Fruit fly (Drosophila melanogaster) whole organism, embryonic: ENCODE measurements around the gene CG31960.

Experiments used
- Antp ChIP-seq: fragments of 200-800 bp; sonication (Bioruptor generic); optimal IDR thresholded peaks from 3 replicates; lab custom pipeline; 2016; ENCODE audit warnings: missing biosample characterization, missing genetic modification characterization
- CG11456 ChIP-seq: fragments of 200-800 bp; sonication (Bioruptor generic); IDR thresholded peaks from 3 replicates; pipeline ENCODE4 v1.3.6; 2022; ENCODE audit warnings: missing biosample characterization, missing genetic modification characterization
- CG11560 ChIP-seq: fragments of 200-800 bp; sonication (Bioruptor generic); IDR thresholded peaks from 3 replicates; pipeline ENCODE4 v1.3.6; 2022; ENCODE audit warnings: missing biosample characterization, missing genetic modification characterization
- CG12744 ChIP-seq: fragments of 200-800 bp; sonication (Bioruptor generic); optimal IDR thresholded peaks from 2 replicates; lab custom pipeline; 2016; ENCODE audit warnings: missing biosample characterization, missing genetic modification characterization
- CG13424 ChIP-seq: fragments of 200-800 bp; sonication (Bioruptor generic); optimal IDR thresholded peaks from 2 replicates; lab custom pipeline; 2019; ENCODE audit warnings: missing biosample characterization, mild to moderate bottlenecking, missing genetic modification characterization, moderate library complexity
- CG14710 ChIP-seq: fragments of 200-800 bp; sonication (Bioruptor generic); optimal IDR thresholded peaks from 3 replicates; lab custom pipeline; 2019; ENCODE audit warnings: missing biosample characterization, mild to moderate bottlenecking, missing genetic modification characterization, moderate library complexity
- CG15479 ChIP-seq: fragments of 200-800 bp; sonication (Bioruptor generic); optimal IDR thresholded peaks from 3 replicates; lab custom pipeline; 2019; ENCODE audit warnings: missing biosample characterization, mild to moderate bottlenecking, missing genetic modification characterization, moderate library complexity
- CG17359 ChIP-seq: fragments of 200-800 bp; sonication (Bioruptor generic); optimal IDR thresholded peaks from 3 replicates; lab custom pipeline; 2018; ENCODE audit warnings: missing biosample characterization, mild to moderate bottlenecking, missing genetic modification characterization, moderate library complexity
- CG2678 ChIP-seq: fragments of 200-800 bp; sonication (Bioruptor generic); optimal IDR thresholded peaks from 3 replicates; lab custom pipeline; 2019; ENCODE audit warnings: missing biosample characterization, mild to moderate bottlenecking, missing genetic modification characterization, moderate library complexity
- CG2712 ChIP-seq: fragments of 200-800 bp; optimal IDR thresholded peaks from 3 replicates; lab custom pipeline; 2019; ENCODE audit warnings: missing biosample characterization, mild to moderate bottlenecking, missing genetic modification characterization, moderate library complexity
- CG3065 ChIP-seq: fragments of 200-800 bp; sonication (Bioruptor generic); optimal IDR thresholded peaks from 2 replicates; lab custom pipeline; 2016; ENCODE audit warnings: missing biosample characterization, missing genetic modification characterization
- CG32532 ChIP-seq: fragments of 200-800 bp; sonication (Bioruptor generic); IDR thresholded peaks from 2 replicates; pipeline ENCODE4 v1.3.6; 2022; ENCODE audit warnings: missing biosample characterization, missing genetic modification characterization
- CG4404 ChIP-seq: fragments of 200-800 bp; sonication (Bioruptor generic); IDR thresholded peaks from 2 replicates; pipeline ENCODE4 v1.3.6; 2022; ENCODE audit warnings: missing biosample characterization, missing genetic modification characterization
- CG6683 ChIP-seq: fragments of 200-800 bp; sonication (Bioruptor generic); optimal IDR thresholded peaks from 2 replicates; lab custom pipeline; 2017; ENCODE audit warnings: missing biosample characterization, mild to moderate bottlenecking, missing genetic modification characterization, missing genetic modification reagents
- CG6689 ChIP-seq: fragments of 200-800 bp; sonication (Bioruptor generic); IDR thresholded peaks from 2 replicates; pipeline ENCODE4 v1.3.6; 2022; ENCODE audit warnings: missing biosample characterization, missing genetic modification characterization
- D19A ChIP-seq: fragments of 200-800 bp; optimal IDR thresholded peaks from 3 replicates; lab custom pipeline; 2019; ENCODE audit warnings: missing biosample characterization, mild to moderate bottlenecking, missing genetic modification characterization, moderate library complexity
- D19B ChIP-seq: fragments of 200-800 bp; sonication (Bioruptor generic); optimal IDR thresholded peaks from 2 replicates; lab custom pipeline; 2017; ENCODE audit warnings: missing biosample characterization, mild to moderate bottlenecking, missing genetic modification characterization
- Dbx ChIP-seq: fragments of 200-800 bp; sonication (Bioruptor generic); IDR thresholded peaks from 3 replicates; pipeline ENCODE4 v1.3.6; 2022; ENCODE audit warnings: missing biosample characterization, missing genetic modification characterization
- HLH54F ChIP-seq: fragments of 200-800 bp; sonication (Bioruptor generic); optimal IDR thresholded peaks from 3 replicates; lab custom pipeline; 2016; ENCODE audit warnings: missing biosample characterization, missing genetic modification characterization
- NfI ChIP-seq: fragments of 200-800 bp; sonication (Bioruptor generic); optimal IDR thresholded peaks from 3 replicates; lab custom pipeline; 2018; ENCODE audit warnings: missing biosample characterization, mild to moderate bottlenecking, missing genetic modification characterization, moderate library complexity
- Rx ChIP-seq: fragments of 200-800 bp; sonication (Bioruptor generic); IDR thresholded peaks from 2 replicates; pipeline ENCODE4 v1.3.6; 2022; ENCODE audit warnings: missing biosample characterization, missing genetic modification characterization
- Sox102F ChIP-seq: fragments of 200-800 bp; sonication (Bioruptor generic); optimal IDR thresholded peaks from 2 replicates; lab custom pipeline; 2018; ENCODE audit warnings: missing biosample characterization, mild to moderate bottlenecking, missing genetic modification characterization, moderate library complexity
- Trl ChIP-seq, 3 experiments: fragments of >200 bp in 2 of 3; fragments of 200-800 bp in 1 of 3; sonication (Bioruptor generic) in 1 of 3; optimal IDR thresholded peaks; 2 replicates in 1 of 3; 3 replicates in 2 of 3; lab custom pipeline; 2016 to 2017; ENCODE audit warnings: missing biosample characterization in 1 of 3, missing genetic modification characterization in 1 of 3
- bab2 ChIP-seq: fragments of 200-800 bp; sonication (Bioruptor generic); optimal IDR thresholded peaks from 2 replicates; lab custom pipeline; 2016; ENCODE audit warnings: missing biosample characterization, missing genetic modification characterization
- bsh ChIP-seq, 2 experiments: fragments of 200-800 bp; sonication (Bioruptor generic); optimal IDR thresholded peaks; 2 replicates each; lab custom pipeline; 2017 to 2018; ENCODE audit warnings: mild to moderate bottlenecking in 2 of 2, missing biosample characterization in 2 of 2, missing genetic modification characterization in 2 of 2, moderate library complexity in 1 of 2
- cas ChIP-seq: fragments of 200-800 bp; sonication (Bioruptor generic); IDR thresholded peaks from 2 replicates; pipeline ENCODE4 v1.3.6; 2022; ENCODE audit warnings: missing biosample characterization, missing genetic modification characterization
- chm ChIP-seq: fragments of 200-800 bp; sonication (Bioruptor generic); IDR thresholded peaks from 2 replicates; pipeline ENCODE4 v1.3.6; 2022; ENCODE audit warnings: missing biosample characterization, missing genetic modification characterization
- dmrt11E ChIP-seq: fragments of 200-800 bp; sonication (Bioruptor generic); optimal IDR thresholded peaks from 3 replicates; lab custom pipeline; 2018; ENCODE audit warnings: missing biosample characterization, mild to moderate bottlenecking, missing genetic modification characterization, moderate library complexity
- dysf ChIP-seq: fragments of 200-800 bp; sonication (Bioruptor generic); IDR thresholded peaks from 3 replicates; pipeline ENCODE4 v1.3.6; 2022; ENCODE audit warnings: missing biosample characterization, missing genetic modification characterization
- emc ChIP-seq: fragments of 200-800 bp; sonication (Bioruptor generic); optimal IDR thresholded peaks from 2 replicates; lab custom pipeline; 2016; ENCODE audit warnings: missing biosample characterization, missing genetic modification characterization
- en ChIP-seq: fragments of 200-800 bp; sonication (Bioruptor generic); optimal IDR thresholded peaks from 2 replicates; lab custom pipeline; 2016; ENCODE audit warnings: missing biosample characterization, missing genetic modification characterization
- esg ChIP-seq: fragments of 200-800 bp; sonication (Bioruptor generic); conservative IDR thresholded peaks from 2 replicates; pipeline ENCODE4 v1.3.6; 2022; ENCODE audit warnings: missing biosample characterization, missing genetic modification characterization
- gcm ChIP-seq: fragments of 200-800 bp; sonication (Bioruptor generic); optimal IDR thresholded peaks from 2 replicates; lab custom pipeline; 2019; ENCODE audit warnings: missing biosample characterization, mild to moderate bottlenecking, missing genetic modification characterization, moderate library complexity
- gem ChIP-seq: fragments of 200-800 bp; sonication (Bioruptor generic); optimal IDR thresholded peaks from 2 replicates; lab custom pipeline; 2019; ENCODE audit warnings: missing biosample characterization, mild to moderate bottlenecking, missing genetic modification characterization, moderate library complexity
- grau ChIP-seq: fragments of 200-800 bp; optimal IDR thresholded peaks from 3 replicates; lab custom pipeline; 2019; ENCODE audit warnings: missing biosample characterization, mild to moderate bottlenecking, missing genetic modification characterization, moderate library complexity
- ind ChIP-seq: fragments of 200-800 bp; sonication (Bioruptor generic); optimal IDR thresholded peaks from 3 replicates; lab custom pipeline; 2016; ENCODE audit warnings: missing biosample characterization, missing genetic modification characterization
- ken ChIP-seq: fragments of 200-800 bp; sonication (Bioruptor generic); IDR thresholded peaks from 3 replicates; pipeline ENCODE4 v1.3.6; 2022; ENCODE audit warnings: missing biosample characterization, missing genetic modification characterization
- lmd ChIP-seq: fragments of 200-800 bp; sonication (Bioruptor generic); IDR thresholded peaks from 2 replicates; pipeline ENCODE4 v1.3.6; 2022; ENCODE audit warnings: missing biosample characterization, missing genetic modification characterization
- lola ChIP-seq, 3 experiments: fragments of >200 bp in 2 of 3; fragments of 200-800 bp in 1 of 3; sonication (Bioruptor generic) in 1 of 3; optimal IDR thresholded peaks; 2 replicates each; lab custom pipeline; 2017 to 2019; ENCODE audit warnings: missing biosample characterization in 3 of 3, missing genetic modification characterization in 3 of 3, mild to moderate bottlenecking in 1 of 3, moderate library complexity in 1 of 3
- odd ChIP-seq: fragments of 200-800 bp; sonication (Bioruptor generic); optimal IDR thresholded peaks from 2 replicates; lab custom pipeline; 2017; ENCODE audit warnings: missing biosample characterization, mild to moderate bottlenecking, missing genetic modification characterization
- sens ChIP-seq: fragments of 200-800 bp; sonication (Bioruptor generic); peaks from one replicate; lab custom pipeline; 2016; ENCODE audit warnings: missing biosample characterization, missing genetic modification characterization
- slp2 ChIP-seq: fragments of 200-800 bp; sonication (Bioruptor generic); optimal IDR thresholded peaks from 2 replicates; lab custom pipeline; 2016; ENCODE audit warnings: missing biosample characterization, missing genetic modification characterization
- tio ChIP-seq: fragments of 200-800 bp; sonication (Bioruptor generic); optimal IDR thresholded peaks from 2 replicates; lab custom pipeline; 2017; ENCODE audit warnings: missing biosample characterization, missing genetic modification characterization, inconsistent platforms
- tll ChIP-seq, 2 experiments: fragments of 200-800 bp in 1 of 2; fragments of >200 bp in 1 of 2; sonication (Bioruptor generic) in 1 of 2; optimal IDR thresholded peaks; 2 replicates each; lab custom pipeline; 2017 to 2019; ENCODE audit warnings: missing biosample characterization in 2 of 2, missing genetic modification characterization in 2 of 2, mild to moderate bottlenecking in 1 of 2, moderate library complexity in 1 of 2
- tna ChIP-seq: fragments of 200-800 bp; sonication (Bioruptor generic); IDR thresholded peaks from 2 replicates; pipeline ENCODE4 v1.3.6; 2022; ENCODE audit warnings: missing biosample characterization, missing genetic modification characterization; ENCODE audit not compliant: partially characterized antibody
- toy ChIP-seq: fragments of 200-800 bp; sonication (Bioruptor generic); IDR thresholded peaks from 2 replicates; pipeline ENCODE4 v1.3.6; 2022; ENCODE audit warnings: missing biosample characterization, missing genetic modification characterization
- trh ChIP-seq: fragments of 200-800 bp; sonication (Bioruptor generic); optimal IDR thresholded peaks from 2 replicates; lab custom pipeline; 2016; ENCODE audit warnings: missing biosample characterization, missing genetic modification characterization
- tx ChIP-seq: fragments of 200-800 bp; sonication (Bioruptor generic); optimal IDR thresholded peaks from 2 replicates; lab custom pipeline; 2016; ENCODE audit warnings: missing biosample characterization, missing genetic modification characterization
- yki ChIP-seq: fragments of >200 bp; optimal IDR thresholded peaks from 3 replicates; lab custom pipeline; 2018
- zen ChIP-seq: fragments of 200-800 bp; sonication (Bioruptor generic); optimal IDR thresholded peaks from 3 replicates; lab custom pipeline; 2018; ENCODE audit warnings: missing biosample characterization, mild to moderate bottlenecking, missing genetic modification characterization, moderate library complexity

The CG31960 gene

dm6 chr2L:3829220-3829619, 44.5 kb downstream of the CG31960 start:
- TF ChIP-seq zen (peak; percentile 23), CG11560 (no peak), CG15479 (GFP tag; lab: Kevin White, UChicago) (peak; percentile 58), tll (GFP tag; optimal IDR thresholded peaks at IDR 0.05; lab: Kevin White, UChicago) (peak in 1 of 2 experiments; percentile 75), ind (GFP tag; lab: Kevin White, UChicago) (no peak)

dm6 chr2L:3831694-3832093, 46.9 kb downstream of the CG31960 start:
- no peak for TF ChIP-seq odd (GFP tag; lab: Kevin White, UChicago)
- TF ChIP-seq CG3065 (GFP tag; lab: Kevin White, UChicago): no peak
- TF ChIP-seq Rx: no peak
- peak; percentile 26 for TF ChIP-seq CG2712 (tag; lab: Kevin White, UChicago)
- TF ChIP-seq ken (GFP tag; lab: Robert Waterston, UW): no peak
- no peak for TF ChIP-seq chm (GFP tag; lab: Robert Waterston, UW)
- peak; percentile 95 for TF ChIP-seq D19A
- TF ChIP-seq bab2: no peak
- TF ChIP-seq bsh (GFP tag; optimal IDR thresholded peaks at IDR 0.05; lab: Kevin White, UChicago): peak in 1 of 2 experiments; percentile 17
- no peak for TF ChIP-seq HLH54F (GFP tag; lab: Kevin White, UChicago)
- TF ChIP-seq trh: no peak
- TF ChIP-seq sens (GFP tag; lab: Kevin White, UChicago): peak; percentile 75
- TF ChIP-seq slp2 (GFP tag; lab: Kevin White, UChicago): peak; percentile 26
- TF ChIP-seq CG2678 (tag; lab: Kevin White, UChicago): peak; percentile 35
- TF ChIP-seq CG6683 (GFP tag; lab: Kevin White, UChicago): no peak
- peak; percentile 79 for TF ChIP-seq gcm (GFP tag; lab: Kevin White, UChicago)
- no peak for TF ChIP-seq en
- no peak for TF ChIP-seq CG11456 (GFP tag; lab: Robert Waterston, UW)
- peak; percentile 35 for TF ChIP-seq grau (tag; lab: Kevin White, UChicago)
- TF ChIP-seq CG4404 (GFP tag; lab: Robert Waterston, UW): no peak
- no peak for TF ChIP-seq Dbx (GFP tag; lab: Robert Waterston, UW)
- TF ChIP-seq CG6689 (GFP tag; lab: Robert Waterston, UW): 0 out of 2 replicates have a peak, but pooled peaks have one; percentile 14
- TF ChIP-seq CG12744: no peak
- TF ChIP-seq CG13424 (tag; lab: Kevin White, UChicago): peak; percentile 33
- no peak for TF ChIP-seq NfI (GFP tag; lab: Kevin White, UChicago)
- no peak for TF ChIP-seq CG32532
- no peak for TF ChIP-seq CG14710 (tag; lab: Kevin White, UChicago)
- peak; percentile 8 for TF ChIP-seq dmrt11E (tag; lab: Kevin White, UChicago)
- TF ChIP-seq tna (GFP tag; lab: Robert Waterston, UW): no peak
- TF ChIP-seq lola (GFP tag; optimal IDR thresholded peaks at IDR 0.05; lab: Kevin White, UChicago): no peak
- TF ChIP-seq gem (tag; lab: Kevin White, UChicago): peak; percentile 54
- TF ChIP-seq cas (GFP tag; lab: Robert Waterston, UW): no peak
- TF ChIP-seq tio (GFP tag; lab: Kevin White, UChicago): no peak
- TF ChIP-seq esg: no peak
- TF ChIP-seq lmd (GFP tag; lab: Robert Waterston, UW): no peak
- peak; percentile 5 for TF ChIP-seq CG17359 (tag; lab: Kevin White, UChicago)
- peak; percentile 5; the same call in 1 of the 3 replicates for TF ChIP-seq dysf (GFP tag; lab: Robert Waterston, UW)
- peak; percentile 21 for TF ChIP-seq Sox102F
- no peak for TF ChIP-seq Antp (GFP tag; lab: Kevin White, UChicago)
- TF ChIP-seq toy (GFP tag; lab: Robert Waterston, UW): no peak
- no peak for TF ChIP-seq zen
- no peak for TF ChIP-seq Trl (optimal IDR thresholded peaks at IDR 0.05; lab: Kevin White, UChicago)
- TF ChIP-seq Trl (GFP tag; optimal IDR thresholded peaks at IDR 0.05; lab: Kevin White, UChicago): no peak
- TF ChIP-seq tx (GFP tag; lab: Kevin White, UChicago): no peak
- TF ChIP-seq D19B (GFP tag; lab: Kevin White, UChicago): no peak
- no peak for TF ChIP-seq yki (lab: Kevin White, UChicago)
- TF ChIP-seq emc: no peak
